Worm (Caenorhabditis elegans): ENCODE results near the gene T27A10.6.

- TF ChIP-seq Y53F4B.3 (GFP tag; IDR thresholded peaks at IDR 0.05) (no peak), pha-4 (tag; optimal IDR thresholded peaks at IDR 0.05) (no peak), mcd-1 (GFP tag; IDR thresholded peaks at IDR 0.05) (no peak), sea-2 (GFP tag; IDR thresholded peaks at IDR 0.05) (no peak), aptf-3 (GFP tag; IDR thresholded peaks at IDR 0.05) (no peak), akir-1 (GFP tag; optimal IDR thresholded peaks at IDR 0.05) (no peak), nhr-120 (GFP tag; IDR thresholded peaks at IDR 0.05) (no peak), ama-1 (optimal IDR thresholded peaks at IDR 0.05) (no peak), ama-1 (GFP tag; optimal IDR thresholded peaks at IDR 0.05) (no peak), F23B12.7 (tag; optimal IDR thresholded peaks at IDR 0.05; ENCODE audit: insufficient read depth) (no peak), Y53G8AR.9 (GFP tag; conservative IDR thresholded peaks at IDR 0.05) (no peak), snpc-3.4 (tag; optimal IDR thresholded peaks at IDR 0.05) (no peak), egl-18 (GFP tag; IDR thresholded peaks at IDR 0.05) (no peak)
Measured at ce11 chrX:3581813-3582212, 14.3 kb downstream of the T27A10.6 start.
